Fruit fly (Drosophila melanogaster) whole organism, embryonic: Measurements from ENCODE around the gene ETHR.

ENCODE experiments used
- Antp ChIP-seq: fragments of 200-800 bp; sonication (Bioruptor generic); optimal IDR thresholded peaks from 3 replicates; lab custom pipeline; 2016; ENCODE audit warnings: missing biosample characterization, missing genetic modification characterization
- Atf6 ChIP-seq: fragments of 200-800 bp; sonication (Bioruptor generic); IDR thresholded peaks from 2 replicates; pipeline ENCODE4 v1.3.6; 2022; ENCODE audit warnings: missing biosample characterization, missing genetic modification characterization
- CG11723 ChIP-seq: fragments of 200-800 bp; sonication (Bioruptor generic); optimal IDR thresholded peaks from 2 replicates; lab custom pipeline; 2017; ENCODE audit warnings: missing biosample characterization, mild to moderate bottlenecking, missing genetic modification characterization
- CG12071 ChIP-seq: fragments of 200-800 bp; sonication (Bioruptor generic); optimal IDR thresholded peaks from 3 replicates; lab custom pipeline; 2018; ENCODE audit warnings: missing biosample characterization, mild to moderate bottlenecking, missing genetic modification characterization
- CG15479 ChIP-seq: fragments of 200-800 bp; sonication (Bioruptor generic); optimal IDR thresholded peaks from 3 replicates; lab custom pipeline; 2019; ENCODE audit warnings: missing biosample characterization, mild to moderate bottlenecking, missing genetic modification characterization, moderate library complexity
- CG16779 ChIP-seq: fragments of 200-800 bp; sonication (Bioruptor generic); IDR thresholded peaks from 2 replicates; pipeline ENCODE4 v1.3.6; 2022; ENCODE audit warnings: missing biosample characterization, missing genetic modification characterization
- CG17328 ChIP-seq: fragments of 200-800 bp; sonication (Bioruptor generic); IDR thresholded peaks from 2 replicates; pipeline ENCODE4 v1.3.6; 2022; ENCODE audit warnings: missing biosample characterization, missing genetic modification characterization
- CG2712 ChIP-seq: fragments of 200-800 bp; optimal IDR thresholded peaks from 3 replicates; lab custom pipeline; 2019; ENCODE audit warnings: missing biosample characterization, mild to moderate bottlenecking, missing genetic modification characterization, moderate library complexity
- CG31441 ChIP-seq: fragments of 200-800 bp; sonication (Bioruptor generic); IDR thresholded peaks from 2 replicates; pipeline ENCODE4 v1.3.6; 2022; ENCODE audit warnings: missing biosample characterization, missing genetic modification characterization
- CG6683 ChIP-seq: fragments of 200-800 bp; sonication (Bioruptor generic); optimal IDR thresholded peaks from 2 replicates; lab custom pipeline; 2017; ENCODE audit warnings: missing biosample characterization, mild to moderate bottlenecking, missing genetic modification characterization, missing genetic modification reagents
- CG8388 ChIP-seq: fragments of 200-800 bp; sonication (Bioruptor generic); optimal IDR thresholded peaks from 2 replicates; lab custom pipeline; 2019; ENCODE audit warnings: missing biosample characterization, mild to moderate bottlenecking, missing genetic modification characterization, moderate library complexity
- Dip3 ChIP-seq: fragments of 200-800 bp; sonication (Bioruptor generic); optimal IDR thresholded peaks from 3 replicates; lab custom pipeline; 2016; ENCODE audit warnings: missing biosample characterization, missing genetic modification characterization
- Dp ChIP-seq: fragments of 200-800 bp; sonication (Bioruptor generic); optimal IDR thresholded peaks from 2 replicates; lab custom pipeline; 2018; ENCODE audit warnings: missing biosample characterization, mild to moderate bottlenecking, missing genetic modification characterization, moderate library complexity
- E2f1 ChIP-seq: fragments of 200-800 bp; sonication (Bioruptor generic); IDR thresholded peaks from 2 replicates; pipeline ENCODE4 v1.3.6; 2022; ENCODE audit warnings: missing biosample characterization, missing genetic modification characterization
- H2.0 ChIP-seq: fragments of 200-800 bp; sonication (Bioruptor generic); IDR thresholded peaks from 2 replicates; pipeline ENCODE4 v1.3.6; 2022; ENCODE audit warnings: missing biosample characterization, missing genetic modification characterization
- HLHmδ ChIP-seq: fragments of 200-800 bp; sonication (Bioruptor generic); optimal IDR thresholded peaks from 2 replicates; lab custom pipeline; 2018; ENCODE audit warnings: missing biosample characterization, mild to moderate bottlenecking, missing genetic modification characterization, moderate library complexity
- Lpt ChIP-seq: fragments of >200 bp; optimal IDR thresholded peaks from 2 replicates; lab custom pipeline; 2018; ENCODE audit warnings: missing biosample characterization, missing genetic modification characterization
- Nf-YC ChIP-seq: fragments of 200-800 bp; optimal IDR thresholded peaks from 3 replicates; lab custom pipeline; 2019; ENCODE audit warnings: missing biosample characterization, mild to moderate bottlenecking, missing genetic modification characterization, moderate library complexity
- Pdp1 ChIP-seq, 2 experiments: fragments of 200-800 bp; sonication (Bioruptor generic); optimal IDR thresholded peaks; 3 replicates each; lab custom pipeline; 2016; ENCODE audit warnings: missing biosample characterization in 2 of 2, missing genetic modification characterization in 2 of 2, mild to moderate bottlenecking in 1 of 2, moderate library complexity in 1 of 2
- Sox100B ChIP-seq: fragments of 200-800 bp; sonication (Bioruptor generic); optimal IDR thresholded peaks from 3 replicates; lab custom pipeline; 2018; ENCODE audit warnings: missing biosample characterization, mild to moderate bottlenecking, missing genetic modification characterization
- Ssrp ChIP-seq: fragments of 200-800 bp; sonication (Bioruptor generic); optimal IDR thresholded peaks from 2 replicates; lab custom pipeline; 2018; ENCODE audit warnings: missing biosample characterization, mild to moderate bottlenecking, missing genetic modification characterization, moderate library complexity
- YL-1 ChIP-seq: fragments of 200-800 bp; sonication (Bioruptor generic); optimal IDR thresholded peaks from 3 replicates; lab custom pipeline; 2017; ENCODE audit warnings: missing biosample characterization, mild to moderate bottlenecking, missing genetic modification characterization
- ac ChIP-seq: fragments of 200-800 bp; sonication (Bioruptor generic); optimal IDR thresholded peaks from 3 replicates; lab custom pipeline; 2017; ENCODE audit warnings: missing biosample characterization, mild to moderate bottlenecking, missing genetic modification characterization
- cato ChIP-seq: fragments of 200-800 bp; sonication (Bioruptor generic); optimal IDR thresholded peaks from 2 replicates; lab custom pipeline; 2016; ENCODE audit warnings: missing biosample characterization, missing genetic modification characterization, borderline replicate concordance
- cg ChIP-seq: fragments of 200-800 bp; sonication (Bioruptor generic); optimal IDR thresholded peaks from 3 replicates; lab custom pipeline; 2019; ENCODE audit warnings: missing biosample characterization, mild to moderate bottlenecking, missing genetic modification characterization, moderate library complexity
- crol ChIP-seq: fragments of 200-800 bp; sonication (Bioruptor generic); IDR thresholded peaks from 2 replicates; pipeline ENCODE4 v1.3.6; 2022; ENCODE audit warnings: missing biosample characterization, missing genetic modification characterization
- da ChIP-seq: fragments of 200-800 bp; sonication (Bioruptor generic); optimal IDR thresholded peaks from 2 replicates; lab custom pipeline; 2016; ENCODE audit warnings: missing biosample characterization, missing genetic modification characterization
- dm ChIP-seq: fragments of 200-800 bp; sonication (Bioruptor generic); optimal IDR thresholded peaks from 3 replicates; lab custom pipeline; 2016; ENCODE audit warnings: missing biosample characterization, missing genetic modification characterization
- dmrt99B ChIP-seq: fragments of 200-800 bp; sonication (Bioruptor generic); optimal IDR thresholded peaks from 2 replicates; lab custom pipeline; 2018; ENCODE audit warnings: missing biosample characterization, mild to moderate bottlenecking, missing genetic modification characterization, moderate library complexity
- gro ChIP-seq: fragments of 200-800 bp; sonication (Bioruptor generic); optimal IDR thresholded peaks from 2 replicates; lab custom pipeline; 2016; ENCODE audit warnings: missing biosample characterization, missing genetic modification characterization
- ranshi ChIP-seq: fragments of 200-800 bp; sonication (Bioruptor generic); IDR thresholded peaks from 2 replicates; pipeline ENCODE4 v1.3.6; 2022; ENCODE audit warnings: missing biosample characterization, missing genetic modification characterization
- schlank ChIP-seq: fragments of 200-800 bp; sonication (Bioruptor generic); optimal IDR thresholded peaks from 2 replicates; lab custom pipeline; 2018; ENCODE audit warnings: missing biosample characterization, mild to moderate bottlenecking, missing genetic modification characterization
- sens-2 ChIP-seq: fragments of 200-800 bp; sonication (Bioruptor generic); IDR thresholded peaks from 2 replicates; pipeline ENCODE4 v1.3.6; 2022; ENCODE audit warnings: missing biosample characterization, missing genetic modification characterization
- sug ChIP-seq: fragments of 200-800 bp; optimal IDR thresholded peaks from 2 replicates; lab custom pipeline; 2019; ENCODE audit warnings: missing biosample characterization, mild to moderate bottlenecking, missing genetic modification characterization, moderate library complexity
- tin ChIP-seq: fragments of 200-800 bp; sonication (Bioruptor generic); optimal IDR thresholded peaks from 3 replicates; lab custom pipeline; 2016; ENCODE audit warnings: missing biosample characterization, missing genetic modification characterization
- toy ChIP-seq: fragments of 200-800 bp; sonication (Bioruptor generic); IDR thresholded peaks from 2 replicates; pipeline ENCODE4 v1.3.6; 2022; ENCODE audit warnings: missing biosample characterization, missing genetic modification characterization
- trem ChIP-seq: fragments of 200-800 bp; optimal IDR thresholded peaks from 3 replicates; lab custom pipeline; 2019; ENCODE audit warnings: missing biosample characterization, mild to moderate bottlenecking, missing genetic modification characterization, moderate library complexity
- ttk ChIP-seq: fragments of 200-800 bp; sonication (Bioruptor generic); IDR thresholded peaks from 2 replicates; pipeline ENCODE4 v2.1.2; 2022; ENCODE audit warnings: missing biosample characterization, missing genetic modification characterization
- vvl ChIP-seq: fragments of 200-800 bp; sonication (Bioruptor generic); IDR thresholded peaks from 2 replicates; pipeline ENCODE4 v1.3.6; 2022; ENCODE audit warnings: missing biosample characterization, missing genetic modification characterization
- wdn ChIP-seq: fragments of 200-800 bp; sonication (Bioruptor generic); IDR thresholded peaks from 2 replicates; pipeline ENCODE4 v1.3.6; 2022; ENCODE audit warnings: missing biosample characterization, missing genetic modification characterization
- wek ChIP-seq: fragments of 200-800 bp; sonication (Bioruptor generic); optimal IDR thresholded peaks from 3 replicates; lab custom pipeline; 2018; ENCODE audit warnings: missing biosample characterization, mild to moderate bottlenecking, missing genetic modification characterization, moderate library complexity
- zfh1 ChIP-seq: fragments of 200-800 bp; sonication (Bioruptor generic); IDR thresholded peaks from 3 replicates; pipeline ENCODE4 v1.3.6; 2022; ENCODE audit warnings: missing biosample characterization, missing genetic modification characterization
- zfh2 ChIP-seq: fragments of 200-800 bp; sonication (Bioruptor generic); optimal IDR thresholded peaks from 2 replicates; lab custom pipeline; 2016; ENCODE audit warnings: missing biosample characterization, missing genetic modification characterization

The ETHR gene

dm6 chr3R:21296038-21296727 lies 49.4 kb downstream of the ETHR start (continued):
- no peak for TF ChIP-seq ranshi (GFP tag; lab: Robert Waterston, UW)
- no peak for TF ChIP-seq da (GFP tag; lab: Kevin White, UChicago)
- no peak for TF ChIP-seq Antp (GFP tag; lab: Kevin White, UChicago)
- TF ChIP-seq CG15479 (GFP tag; lab: Kevin White, UChicago) = no peak
- no peak for TF ChIP-seq ttk (GFP tag; lab: Robert Waterston, UW)
- TF ChIP-seq cg = peak; percentile 29
- peak; percentile 79 for TF ChIP-seq CG12071 (GFP tag; lab: Kevin White, UChicago)
- peak; percentile 80 for TF ChIP-seq CG11723
- TF ChIP-seq CG31441 (GFP tag; lab: Robert Waterston, UW) = no peak
- TF ChIP-seq zfh1 (GFP tag; lab: Robert Waterston, UW) = no peak
- TF ChIP-seq sens-2 = no peak
- no peak for TF ChIP-seq E2f1
- TF ChIP-seq wek (GFP tag; lab: Kevin White, UChicago) = peak; percentile 60
- TF ChIP-seq dm (GFP tag; lab: Kevin White, UChicago) = peak; percentile 43
- TF ChIP-seq H2.0 = no peak
- TF ChIP-seq dmrt99B (tag; lab: Kevin White, UChicago) = peak; percentile 88
- peak; percentile 68 for TF ChIP-seq CG6683 (GFP tag; lab: Kevin White, UChicago)
- peak; percentile 50 for TF ChIP-seq schlank (tag; lab: Kevin White, UChicago)
- TF ChIP-seq CG17328 (GFP tag; lab: Robert Waterston, UW) = no peak
- TF ChIP-seq ac = peak; percentile 34
- peak; percentile 92 for TF ChIP-seq CG2712 (tag; lab: Kevin White, UChicago)
- TF ChIP-seq Sox100B (GFP tag; lab: Kevin White, UChicago) = peak; percentile 93
- no peak for TF ChIP-seq toy (GFP tag; lab: Robert Waterston, UW)
- TF ChIP-seq cato (GFP tag; lab: Kevin White, UChicago) = peak; percentile 78
- TF ChIP-seq Nf-YC (tag; lab: Kevin White, UChicago) = peak; percentile 87
- TF ChIP-seq YL-1 (GFP tag; lab: Kevin White, UChicago) = peak; percentile 75
- TF ChIP-seq Lpt (GFP tag; lab: Kevin White, UChicago) = no peak
- no peak for TF ChIP-seq CG16779 (GFP tag; lab: Robert Waterston, UW)
- TF ChIP-seq Dp = peak; percentile 36
- TF ChIP-seq zfh2 = peak; percentile 79
- peak; percentile 75 for TF ChIP-seq Dip3
- peak; percentile 84 for TF ChIP-seq HLHmδ
- TF ChIP-seq tin = peak; percentile 73
- TF ChIP-seq Atf6 (GFP tag; lab: Robert Waterston, UW) = no peak
- TF ChIP-seq wdn (GFP tag; lab: Robert Waterston, UW) = no peak

dm6 chr3R:21296728-21297386 lies 50.0 kb downstream of the ETHR start:
- no peak for TF ChIP-seq sug (tag; lab: Kevin White, UChicago)
- no peak for TF ChIP-seq CG8388 (GFP tag; lab: Kevin White, UChicago)
- TF ChIP-seq trem = no peak
- TF ChIP-seq crol = no peak
- TF ChIP-seq vvl = no peak
- TF ChIP-seq Ssrp (tag; lab: Kevin White, UChicago) = peak; percentile 69
- no peak for TF ChIP-seq gro (GFP tag; lab: Kevin White, UChicago)
- TF ChIP-seq Pdp1 (GFP tag; optimal IDR thresholded peaks at IDR 0.05; lab: Kevin White, UChicago) = peak in 1 of 2 experiments; percentile 99
- TF ChIP-seq, all 482 proteins: peak for 2
